Worm (Caenorhabditis elegans) whole organism, L2 larva: ENCODE measurements around the gene nlp-5.

ENCODE experiments used
- alr-1 ChIP-seq: fragments of 150-350 bp; optimal IDR thresholded peaks from 2 replicates; lab custom pipeline; 2014; ENCODE audit warnings: missing biosample characterization, missing genetic modification characterization
- ama-1 ChIP-seq: fragments of 150-350 bp; optimal IDR thresholded peaks from 2 replicates; lab custom pipeline; 2018; ENCODE audit warnings: inconsistent platforms
- ceh-82 ChIP-seq: fragments of 150-350 bp; optimal IDR thresholded peaks from 2 replicates; lab custom pipeline; 2014; ENCODE audit warnings: missing biosample characterization, missing genetic modification characterization
- elt-3 ChIP-seq: sonication (generic microtip); optimal IDR thresholded peaks from 2 replicates; lab custom pipeline; 2017; ENCODE audit warnings: missing biosample characterization, missing genetic modification characterization
- lin-39 ChIP-seq: fragments of 150-350 bp; optimal IDR thresholded peaks from 2 replicates; lab custom pipeline; 2014; ENCODE audit warnings: missing biosample characterization, missing genetic modification reagents, missing genetic modification characterization
- nhr-10 ChIP-seq: sonication (generic microtip); optimal IDR thresholded peaks from 2 replicates; lab custom pipeline; 2017; ENCODE audit warnings: missing biosample characterization, missing genetic modification characterization
- nhr-11 ChIP-seq: fragments of 150-350 bp; optimal IDR thresholded peaks from 2 replicates; lab custom pipeline; 2014; ENCODE audit warnings: missing biosample characterization, missing genetic modification characterization
- nhr-237 ChIP-seq: fragments of 150-350 bp; optimal IDR thresholded peaks from 2 replicates; lab custom pipeline; 2014; ENCODE audit warnings: missing biosample characterization, missing genetic modification characterization
- nhr-25 ChIP-seq: fragments of 150-350 bp; sonication (generic microtip); optimal IDR thresholded peaks from 3 replicates; lab custom pipeline; 2014; ENCODE audit warnings: missing biosample characterization, missing genetic modification characterization
- nhr-6 ChIP-seq: fragments of 150-350 bp; optimal IDR thresholded peaks from 2 replicates; lab custom pipeline; 2014; ENCODE audit warnings: missing biosample characterization, missing genetic modification characterization
- sma-3 ChIP-seq: sonication (generic microtip); optimal IDR thresholded peaks from 2 replicates; lab custom pipeline; 2016; ENCODE audit warnings: missing genetic modification reagents, missing genetic modification characterization, missing compliant biosample characterization
- unc-62 ChIP-seq: fragments of 150-350 bp; optimal IDR thresholded peaks from 2 replicates; lab custom pipeline; 2014; ENCODE audit warnings: missing biosample characterization, missing genetic modification reagents, missing genetic modification characterization

DNA sequence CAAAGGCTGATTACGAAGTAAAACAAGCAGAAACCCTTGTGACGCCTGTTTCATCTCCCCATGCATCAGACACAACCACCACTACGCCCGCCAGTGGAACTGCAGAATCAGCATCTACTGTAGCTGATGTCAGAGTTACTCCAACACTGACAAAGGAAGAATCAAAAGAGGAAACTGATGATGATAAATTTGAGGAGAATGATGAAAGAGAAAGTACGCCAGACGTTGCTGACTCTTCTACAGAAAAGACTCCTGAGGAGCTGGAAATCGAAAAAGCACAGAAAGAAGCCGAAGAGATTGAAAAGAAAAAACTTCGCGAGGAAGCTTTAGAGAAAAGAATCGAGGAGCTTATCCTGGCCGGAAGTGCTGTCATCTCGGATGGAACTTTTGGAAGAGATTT lies 20.0 kb upstream of the nlp-5 start:
- TF ChIP-seq nhr-11 (tag; lab: Kevin White, UChicago) (no peak), elt-3 (tag; lab: Kevin White, UChicago) (no peak), ama-1 (lab: Kevin White, UChicago) (no peak), unc-62 (GFP tag; lab: Kevin White, UChicago) (no peak), nhr-237 (tag; lab: Kevin White, UChicago) (no peak), nhr-10 (tag; lab: Kevin White, UChicago) (no peak), lin-39 (tag; lab: Kevin White, UChicago) (no peak), nhr-25 (tag; lab: Kevin White, UChicago) (no peak), ceh-82 (tag; lab: Kevin White, UChicago) (no peak), nhr-6 (tag; lab: Kevin White, UChicago) (no peak), alr-1 (tag; lab: Kevin White, UChicago) (no peak), sma-3 (GFP tag; lab: Kevin White, UChicago) (no peak)
